Fruit fly (Drosophila melanogaster) whole organism, embryonic: Measurements from ENCODE around the gene wb.
A peak's percentile ranks its signal among the peaks of the same experiment; 100 is the strongest.

Source experiments
- Abd-B ChIP-seq: fragments of 200-800 bp; sonication (Bioruptor generic); optimal IDR thresholded peaks from 2 replicates; lab custom pipeline; 2018; ENCODE audit warnings: missing biosample characterization, mild to moderate bottlenecking, missing genetic modification characterization, moderate library complexity
- Antp ChIP-seq: fragments of 200-800 bp; sonication (Bioruptor generic); optimal IDR thresholded peaks from 3 replicates; lab custom pipeline; 2016; ENCODE audit warnings: missing biosample characterization, missing genetic modification characterization
- CG11093 ChIP-seq: fragments of 200-800 bp; sonication (Bioruptor generic); IDR thresholded peaks from 3 replicates; pipeline ENCODE4 v1.3.6; 2022; ENCODE audit warnings: missing biosample characterization, missing genetic modification characterization
- CG11398 ChIP-seq: fragments of 200-800 bp; sonication (Bioruptor generic); optimal IDR thresholded peaks from 2 replicates; lab custom pipeline; 2016; ENCODE audit warnings: missing biosample characterization, missing genetic modification characterization
- CG11696 ChIP-seq: fragments of 200-800 bp; sonication (Bioruptor generic); IDR thresholded peaks from 2 replicates; pipeline ENCODE4 v1.3.6; 2022; ENCODE audit warnings: missing biosample characterization, missing genetic modification characterization
- CG14710 ChIP-seq: fragments of 200-800 bp; sonication (Bioruptor generic); optimal IDR thresholded peaks from 3 replicates; lab custom pipeline; 2019; ENCODE audit warnings: missing biosample characterization, mild to moderate bottlenecking, missing genetic modification characterization, moderate library complexity
- CG14860 ChIP-seq: fragments of 200-800 bp; sonication (Bioruptor generic); IDR thresholded peaks from 3 replicates; pipeline ENCODE4 v1.3.6; 2022; ENCODE audit warnings: missing biosample characterization, missing genetic modification characterization; ENCODE audit not compliant: partially characterized antibody
- CG15011 ChIP-seq: fragments of 200-800 bp; sonication (Bioruptor generic); optimal IDR thresholded peaks from 3 replicates; lab custom pipeline; 2018; ENCODE audit warnings: missing biosample characterization, mild to moderate bottlenecking, missing genetic modification characterization
- CG16779 ChIP-seq: fragments of 200-800 bp; sonication (Bioruptor generic); IDR thresholded peaks from 2 replicates; pipeline ENCODE4 v1.3.6; 2022; ENCODE audit warnings: missing biosample characterization, missing genetic modification characterization
- CG16815 ChIP-seq: fragments of 200-800 bp; sonication (Bioruptor generic); optimal IDR thresholded peaks from 3 replicates; lab custom pipeline; 2017; ENCODE audit warnings: missing biosample characterization, mild to moderate bottlenecking, missing genetic modification characterization
- CG18619 ChIP-seq: fragments of 200-800 bp; sonication (Bioruptor generic); optimal IDR thresholded peaks from 3 replicates; lab custom pipeline; 2017; ENCODE audit warnings: missing biosample characterization, mild to moderate bottlenecking, missing genetic modification characterization
- CG18764 ChIP-seq: fragments of 200-800 bp; sonication (Bioruptor generic); optimal IDR thresholded peaks from 3 replicates; lab custom pipeline; 2016; ENCODE audit warnings: missing biosample characterization, missing genetic modification characterization
- CG2199 ChIP-seq: fragments of 200-800 bp; sonication (Bioruptor generic); IDR thresholded peaks from 3 replicates; pipeline ENCODE4 v1.3.6; 2022; ENCODE audit warnings: missing biosample characterization, missing genetic modification characterization
- CG4730 ChIP-seq: fragments of 200-800 bp; sonication (Bioruptor generic); IDR thresholded peaks from 2 replicates; pipeline ENCODE4 v1.3.6; 2022; ENCODE audit warnings: missing biosample characterization, missing genetic modification characterization
- CG7987 ChIP-seq: fragments of 200-800 bp; sonication (Bioruptor generic); optimal IDR thresholded peaks from 2 replicates; lab custom pipeline; 2018; ENCODE audit warnings: missing biosample characterization, mild to moderate bottlenecking, missing genetic modification characterization, moderate library complexity
- CG8359 ChIP-seq: fragments of 200-800 bp; sonication (Bioruptor generic); optimal IDR thresholded peaks from 2 replicates; lab custom pipeline; 2017; ENCODE audit warnings: missing biosample characterization, mild to moderate bottlenecking, missing genetic modification characterization, borderline replicate concordance
- CG9437 ChIP-seq: fragments of 200-800 bp; sonication (Bioruptor generic); optimal IDR thresholded peaks from 2 replicates; lab custom pipeline; 2018; ENCODE audit warnings: missing biosample characterization, mild to moderate bottlenecking, missing genetic modification characterization
- CTCF ChIP-seq: fragments of 200-800 bp; sonication (Bioruptor generic); optimal IDR thresholded peaks from 2 replicates; lab custom pipeline; 2017; ENCODE audit warnings: missing biosample characterization, mild to moderate bottlenecking, missing genetic modification characterization, moderate library complexity
- D19A ChIP-seq: fragments of 200-800 bp; optimal IDR thresholded peaks from 3 replicates; lab custom pipeline; 2019; ENCODE audit warnings: missing biosample characterization, mild to moderate bottlenecking, missing genetic modification characterization, moderate library complexity
- Dip3 ChIP-seq: fragments of 200-800 bp; sonication (Bioruptor generic); optimal IDR thresholded peaks from 3 replicates; lab custom pipeline; 2016; ENCODE audit warnings: missing biosample characterization, missing genetic modification characterization
- Ets97D ChIP-seq: fragments of 200-800 bp; sonication (Bioruptor generic); optimal IDR thresholded peaks from 3 replicates; lab custom pipeline; 2016; ENCODE audit warnings: missing biosample characterization, missing genetic modification characterization
- GATAe ChIP-seq: fragments of 200-800 bp; sonication (Bioruptor generic); conservative IDR thresholded peaks from 2 replicates; pipeline ENCODE4 v1.3.6; 2022; ENCODE audit warnings: missing biosample characterization, missing genetic modification characterization
- Hand ChIP-seq: fragments of 200-800 bp; sonication (Bioruptor generic); optimal IDR thresholded peaks from 2 replicates; lab custom pipeline; 2017; ENCODE audit warnings: mild to moderate bottlenecking, missing biosample characterization, missing genetic modification reagents, missing genetic modification characterization
- Max ChIP-seq: fragments of 200-800 bp; sonication (Bioruptor generic); optimal IDR thresholded peaks from 2 replicates; lab custom pipeline; 2016; ENCODE audit warnings: missing biosample characterization, mild to moderate bottlenecking, missing genetic modification characterization
- NFAT ChIP-seq: fragments of 200-800 bp; sonication (Bioruptor generic); IDR thresholded peaks from 2 replicates; pipeline ENCODE4 v1.3.6; 2022; ENCODE audit warnings: missing biosample characterization, missing genetic modification characterization
- Nf-YA ChIP-seq: fragments of 200-800 bp; sonication (Bioruptor generic); IDR thresholded peaks from 2 replicates; pipeline ENCODE4 v1.3.6; 2022; ENCODE audit warnings: missing biosample characterization, missing genetic modification characterization
- NfI ChIP-seq: fragments of 200-800 bp; sonication (Bioruptor generic); optimal IDR thresholded peaks from 3 replicates; lab custom pipeline; 2018; ENCODE audit warnings: missing biosample characterization, mild to moderate bottlenecking, missing genetic modification characterization, moderate library complexity
- Oaz ChIP-seq: fragments of 200-800 bp; sonication (Bioruptor generic); IDR thresholded peaks from 2 replicates; pipeline ENCODE4 v1.3.6; 2022; ENCODE audit warnings: missing biosample characterization, missing genetic modification characterization
- Side ChIP-seq: fragments of 200-800 bp; sonication (Bioruptor generic); optimal IDR thresholded peaks from 2 replicates; lab custom pipeline; 2016; ENCODE audit warnings: missing biosample characterization, missing genetic modification characterization
- Sox102F ChIP-seq: fragments of 200-800 bp; sonication (Bioruptor generic); optimal IDR thresholded peaks from 2 replicates; lab custom pipeline; 2018; ENCODE audit warnings: missing biosample characterization, mild to moderate bottlenecking, missing genetic modification characterization, moderate library complexity
- Usf ChIP-seq: fragments of 200-800 bp; sonication (Bioruptor generic); optimal IDR thresholded peaks from 2 replicates; lab custom pipeline; 2017; ENCODE audit warnings: missing genotype, missing biosample characterization, missing genetic modification characterization
- Xrp1 ChIP-seq: fragments of 200-800 bp; sonication (Bioruptor generic); IDR thresholded peaks from 2 replicates; pipeline ENCODE4 v1.3.6; 2022; ENCODE audit warnings: missing biosample characterization, missing genetic modification characterization
- cad ChIP-seq: fragments of >200 bp; optimal IDR thresholded peaks from 2 replicates; lab custom pipeline; 2017; ENCODE audit warnings: missing biosample characterization, missing genetic modification characterization
- cato ChIP-seq: fragments of 200-800 bp; sonication (Bioruptor generic); optimal IDR thresholded peaks from 2 replicates; lab custom pipeline; 2016; ENCODE audit warnings: missing biosample characterization, missing genetic modification characterization, borderline replicate concordance
- crp ChIP-seq, 2 experiments: fragments of 200-800 bp; sonication (Bioruptor generic); optimal IDR thresholded peaks; 2 replicates in 1 of 2; 3 replicates in 1 of 2; lab custom pipeline; 2017; ENCODE audit warnings: missing biosample characterization in 2 of 2, missing genetic modification characterization in 2 of 2, mild to moderate bottlenecking in 1 of 2, moderate library complexity in 1 of 2
- ems ChIP-seq: fragments of 200-800 bp; sonication (Bioruptor generic); optimal IDR thresholded peaks from 3 replicates; lab custom pipeline; 2016; ENCODE audit warnings: missing biosample characterization, missing genetic modification characterization
- ewg ChIP-seq: fragments of 200-800 bp; sonication (Bioruptor generic); optimal IDR thresholded peaks from 3 replicates; lab custom pipeline; 2017; ENCODE audit warnings: mild to moderate bottlenecking, missing biosample characterization, missing genetic modification reagents, missing genetic modification characterization
- fd64A ChIP-seq: fragments of 200-800 bp; sonication (Bioruptor generic); optimal IDR thresholded peaks from 3 replicates; lab custom pipeline; 2018; ENCODE audit warnings: missing biosample characterization, mild to moderate bottlenecking, missing genetic modification characterization
- gsb-n ChIP-seq: fragments of 200-800 bp; sonication (Bioruptor generic); optimal IDR thresholded peaks from 3 replicates; lab custom pipeline; 2018; ENCODE audit warnings: missing biosample characterization, mild to moderate bottlenecking, missing genetic modification characterization
- hkb ChIP-seq, 2 experiments: fragments of 200-800 bp in 1 of 2; fragments of >200 bp in 1 of 2; sonication (Bioruptor generic) in 1 of 2; IDR thresholded peaks in 1 of 2; optimal IDR thresholded peaks in 1 of 2; 2 replicates each; pipeline versions ENCODE4 v1.3.6 to Lab custom; 2017 to 2022; ENCODE audit warnings: missing biosample characterization in 1 of 2, missing genetic modification characterization in 1 of 2
- ind ChIP-seq: fragments of 200-800 bp; sonication (Bioruptor generic); optimal IDR thresholded peaks from 3 replicates; lab custom pipeline; 2016; ENCODE audit warnings: missing biosample characterization, missing genetic modification characterization
- jumu ChIP-seq: fragments of 200-800 bp; sonication (Bioruptor generic); optimal IDR thresholded peaks from 3 replicates; lab custom pipeline; 2016; ENCODE audit warnings: missing biosample characterization, missing genetic modification characterization
- ken ChIP-seq: fragments of 200-800 bp; sonication (Bioruptor generic); IDR thresholded peaks from 3 replicates; pipeline ENCODE4 v1.3.6; 2022; ENCODE audit warnings: missing biosample characterization, missing genetic modification characterization
- lov ChIP-seq, 2 experiments: fragments of 200-800 bp in 1 of 2; fragments of >200 bp in 1 of 2; sonication (Bioruptor generic) in 1 of 2; IDR thresholded peaks in 1 of 2; optimal IDR thresholded peaks in 1 of 2; 2 replicates in 1 of 2; 3 replicates in 1 of 2; pipeline versions ENCODE4 v1.3.6 to Lab custom; 2017 to 2022; ENCODE audit warnings: missing biosample characterization in 1 of 2, missing genetic modification characterization in 1 of 2
- nom ChIP-seq: fragments of 200-800 bp; sonication (Bioruptor generic); optimal IDR thresholded peaks from 2 replicates; lab custom pipeline; 2017; ENCODE audit warnings: missing biosample characterization, missing genetic modification characterization, mild to moderate bottlenecking, moderate library complexity, missing genetic modification reagents
- pros ChIP-seq: fragments of 200-800 bp; sonication (Bioruptor generic); optimal IDR thresholded peaks from 3 replicates; lab custom pipeline; 2019; ENCODE audit warnings: missing biosample characterization, mild to moderate bottlenecking, missing genetic modification characterization, moderate library complexity
- salm ChIP-seq: fragments of 200-800 bp; sonication (Bioruptor generic); optimal IDR thresholded peaks from 2 replicates; lab custom pipeline; 2018; ENCODE audit warnings: missing biosample characterization, mild to moderate bottlenecking, missing genetic modification characterization
- usp ChIP-seq: fragments of >200 bp; optimal IDR thresholded peaks from 2 replicates; lab custom pipeline; 2017; ENCODE audit warnings: missing biosample characterization, missing genetic modification characterization
- z ChIP-seq: fragments of 200-800 bp; sonication (Bioruptor generic); IDR thresholded peaks from 3 replicates; pipeline ENCODE4 v1.3.6; 2022; ENCODE audit warnings: missing biosample characterization, missing genetic modification characterization
- zf30C ChIP-seq: fragments of 200-800 bp; sonication (Bioruptor generic); optimal IDR thresholded peaks from 3 replicates; lab custom pipeline; 2018; ENCODE audit warnings: missing biosample characterization, mild to moderate bottlenecking, missing genetic modification characterization

Gene wb

DNA sequence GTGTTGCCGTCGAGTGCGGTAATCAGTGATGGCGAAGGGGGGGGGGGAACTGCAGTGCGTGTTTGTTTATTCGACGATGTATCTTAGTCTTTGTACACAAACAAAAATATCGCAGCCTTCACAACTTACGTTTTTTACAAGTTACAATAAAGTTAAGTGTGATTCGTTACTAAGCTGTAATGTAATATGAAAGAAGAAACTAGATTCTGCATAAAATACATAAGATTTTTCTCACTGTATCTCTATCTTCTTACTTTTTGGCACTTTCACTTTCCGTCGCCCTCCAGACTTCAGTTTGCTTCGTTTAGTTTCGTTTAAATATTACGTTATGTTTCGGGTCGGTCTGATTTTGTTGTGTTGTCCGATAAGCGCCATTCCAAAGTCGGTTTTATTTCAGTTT, 17.3 kb upstream of the wb start (continued):
- TF ChIP-seq ind (GFP tag; lab: Kevin White, UChicago) (no peak), CG14860 (GFP tag; lab: Robert Waterston, UW) (no peak), Nf-YA (GFP tag; lab: Robert Waterston, UW) (0 out of 2 replicates have a peak, but pooled peaks have one; percentile 7), Antp (GFP tag; lab: Kevin White, UChicago) (peak; percentile 30), CG7987 (no peak), CG11093 (0 out of 3 replicates have a peak, but pooled peaks have one; percentile 37), CG18764 (no peak), CG16815 (GFP tag; lab: Kevin White, UChicago) (peak; percentile 9), Max (GFP tag; lab: Kevin White, UChicago) (no peak), Ets97D (GFP tag; lab: Kevin White, UChicago) (no peak), CG14710 (tag; lab: Kevin White, UChicago) (peak; percentile 30), z (0 out of 3 replicates have a peak, but pooled peaks have one; percentile 9), jumu (GFP tag; lab: Kevin White, UChicago) (peak; percentile 16), salm (tag; lab: Kevin White, UChicago) (no peak), NfI (GFP tag; lab: Kevin White, UChicago) (peak; percentile 4), cad (GFP tag; lab: Kevin White, UChicago) (no peak), ems (GFP tag; lab: Kevin White, UChicago) (no peak), D19A (tag; lab: Kevin White, UChicago) (peak; percentile 61), CG4730 (GFP tag; lab: Robert Waterston, UW) (0 out of 2 replicates have a peak, but pooled peaks have one; percentile 29), Abd-B (GFP tag; lab: Kevin White, UChicago) (peak; percentile 28), lov (optimal IDR thresholded peaks at IDR 0.05; lab: Kevin White, UChicago) (no peak), lov (GFP tag; IDR thresholded peaks at IDR 0.05; lab: Robert Waterston, UW) (peak; percentile 75; the same call in 2 of the 3 replicates), Side (GFP tag; lab: Kevin White, UChicago) (no peak), zf30C (peak; percentile 51), NFAT (GFP tag; lab: Robert Waterston, UW) (no peak), Oaz (GFP tag; lab: Robert Waterston, UW) (no peak), Usf (GFP tag; lab: Kevin White, UChicago) (no peak), ken (GFP tag; lab: Robert Waterston, UW) (peak; percentile 77), CG16779 (GFP tag; lab: Robert Waterston, UW) (no peak), ewg (GFP tag; lab: Kevin White, UChicago) (peak; percentile 68), Sox102F (peak; percentile 90), CG8359 (GFP tag; lab: Kevin White, UChicago) (no peak), CTCF (GFP tag; lab: Kevin White, UChicago) (no peak), GATAe (GFP tag; lab: Robert Waterston, UW) (no peak), Dip3 (GFP tag; lab: Kevin White, UChicago) (no peak), gsb-n (tag; lab: Kevin White, UChicago) (peak; percentile 62), CG11398 (GFP tag; lab: Kevin White, UChicago) (no peak), pros (no peak), nom (no peak), CG15011 (GFP tag; lab: Kevin White, UChicago) (no peak), Xrp1 (peak; percentile 78), hkb (optimal IDR thresholded peaks at IDR 0.05; lab: Kevin White, UChicago) (no peak), hkb (GFP tag; IDR thresholded peaks at IDR 0.05; lab: Robert Waterston, UW) (peak; percentile 55), CG2199 (GFP tag; lab: Robert Waterston, UW) (no peak), Hand (GFP tag; lab: Kevin White, UChicago) (no peak), cato (GFP tag; lab: Kevin White, UChicago) (no peak), usp (no peak), CG11696 (no peak), fd64A (GFP tag; lab: Kevin White, UChicago) (peak; percentile 44), CG9437 (GFP tag; lab: Kevin White, UChicago) (peak; percentile 43), crp (GFP tag; optimal IDR thresholded peaks at IDR 0.05; lab: Kevin White, UChicago) (peak in 1 of 2 experiments; percentile 2), CG18619 (GFP tag; lab: Kevin White, UChicago) (peak; percentile 40)
